Worm (Caenorhabditis elegans): Measurements from ENCODE around the gene ZK1128.7.

Gene ZK1128.7

ce11 chrIII:10132495-10133450 lies 4.0 kb upstream of the ZK1128.7 start (continued):
- TF ChIP-seq F39B2.1 (GFP tag; IDR thresholded peaks at IDR 0.05) (no peak), D2030.7 (GFP tag; IDR thresholded peaks at IDR 0.05) (no peak), B0336.3 (GFP tag; IDR thresholded peaks at IDR 0.05) (peak; percentile 25; the same call in 1 of the 2 replicates), somi-1 (GFP tag; optimal IDR thresholded peaks at IDR 0.05) (peak; percentile 20), nhr-80 (tag; optimal IDR thresholded peaks at IDR 0.05) (peak; percentile 6), ama-1 (optimal IDR thresholded peaks at IDR 0.05) (no peak), ama-1 (GFP tag; optimal IDR thresholded peaks at IDR 0.05) (no peak)

- TF ChIP-seq nfya-2 (GFP tag; IDR thresholded peaks at IDR 0.05) (no peak), nhr-80 (tag; optimal IDR thresholded peaks at IDR 0.05) (peak; percentile 59), sdz-38 (tag; optimal IDR thresholded peaks at IDR 0.05) (no peak), madf-8 (GFP tag; conservative IDR thresholded peaks at IDR 0.05) (no peak), lin-40 (tag; optimal IDR thresholded peaks at IDR 0.05) (no peak)
These were observed 2.3 kb upstream of the ZK1128.7 start for ce11 chrIII:10134517-10134916.

- TF ChIP-seq atf-7 (tag; optimal IDR thresholded peaks at IDR 0.05) (no peak), nhr-80 (tag; optimal IDR thresholded peaks at IDR 0.05) (no peak), chd-7 (tag; optimal IDR thresholded peaks at IDR 0.05) (no peak), hlh-26 (GFP tag; conservative IDR thresholded peaks at IDR 0.05) (no peak), lin-26 (GFP tag; IDR thresholded peaks at IDR 0.05) (no peak), nhr-27 (tag; optimal IDR thresholded peaks at IDR 0.05) (no peak), snpc-1.1 (tag; optimal IDR thresholded peaks at IDR 0.05; ENCODE audit: insufficient read depth) (no peak), ceh-100 (GFP tag; IDR thresholded peaks at IDR 0.05) (no peak), rcor-1 (GFP tag; IDR thresholded peaks at IDR 0.05) (no peak), F57A8.1 (GFP tag; optimal IDR thresholded peaks at IDR 0.05) (no peak), nhr-90 (tag; optimal IDR thresholded peaks at IDR 0.05) (no peak), bed-1 (GFP tag; IDR thresholded peaks at IDR 0.05) (no peak), let-607 (tag; optimal IDR thresholded peaks at IDR 0.05) (no peak), ceh-27 (GFP tag; optimal IDR thresholded peaks at IDR 0.05) (no peak)
These were observed 3.9 kb downstream of the ZK1128.7 start, which contains the start of gene K08E5.6 for ce11 chrIII:10140732-10141131. TSS of gene K08E5.6 (plus strand) at chrIII:10141032.

ce11 chrIII:10146701-10147100 lies 9.9 kb downstream of the ZK1128.7 start, which contains the start of gene K08E5.1:
TSS of gene K08E5.1 (minus strand) at chrIII:10146801.
- no peak for TF ChIP-seq aptf-3 (GFP tag; IDR thresholded peaks at IDR 0.05)
- no peak for TF ChIP-seq F23B12.7 (tag; optimal IDR thresholded peaks at IDR 0.05; ENCODE audit: insufficient read depth)
- no peak for TF ChIP-seq B0261.1 (tag; optimal IDR thresholded peaks at IDR 0.05)
- no peak for TF ChIP-seq unc-62 (GFP tag; optimal IDR thresholded peaks at IDR 0.05)
- no peak for TF ChIP-seq let-526 (GFP tag; IDR thresholded peaks at IDR 0.05)
- peak; percentile 22; the same call in 1 of the 2 replicates for TF ChIP-seq hmg-1.2 (GFP tag; IDR thresholded peaks at IDR 0.05)
- TF ChIP-seq akir-1 (GFP tag; optimal IDR thresholded peaks at IDR 0.05): no peak

ce11 chrIII:10149910-10150309 lies 13.1 kb downstream of the ZK1128.7 start:
- TF ChIP-seq nfya-1 (tag; optimal IDR thresholded peaks at IDR 0.05; ENCODE audit: borderline replicate concordance, insufficient read depth) (no peak), D2030.7 (GFP tag; IDR thresholded peaks at IDR 0.05) (no peak), Y95B8A.8 (GFP tag; IDR thresholded peaks at IDR 0.05) (no peak), snpc-4 (GFP tag; optimal IDR thresholded peaks at IDR 0.05) (no peak), snpc-4 (tag; optimal IDR thresholded peaks at IDR 0.05) (no peak), F33H1.4 (GFP tag; IDR thresholded peaks at IDR 0.05) (no peak), lsy-27 (tag; optimal IDR thresholded peaks at IDR 0.05; ENCODE audit: borderline replicate concordance, insufficient read depth) (no peak), Y67H2A.10 (GFP tag; conservative IDR thresholded peaks at IDR 0.05) (no peak), bed-1 (GFP tag; IDR thresholded peaks at IDR 0.05) (no peak), madf-10 (tag; optimal IDR thresholded peaks at IDR 0.05) (no peak), tlf-1 (GFP tag; optimal IDR thresholded peaks at IDR 0.05) (no peak)
